Fruit fly (Drosophila melanogaster) whole organism, wandering third instar larva: ENCODE results near the gene HDAC3.

Source experiments
- CG32264 ChIP-seq: fragments of 200-800 bp; sonication (Bioruptor generic); optimal IDR thresholded peaks from 2 replicates; lab custom pipeline; 2016; ENCODE audit warnings: missing biosample characterization, missing genetic modification characterization
- Dfd ChIP-seq: fragments of >200 bp; optimal IDR thresholded peaks from 2 replicates; lab custom pipeline; 2017; ENCODE audit warnings: missing biosample characterization, missing genetic modification characterization
- Dif ChIP-seq: fragments of 200-275, 200-300 bp; sonication (Bioruptor generic); optimal IDR thresholded peaks from 2 replicates; lab custom pipeline; 2018; ENCODE audit warnings: missing biosample characterization, missing genetic modification characterization; ENCODE audit not compliant: partially characterized antibody
- Hnf4 ChIP-seq: fragments of 200-800 bp; sonication (Bioruptor generic); optimal IDR thresholded peaks from 2 replicates; lab custom pipeline; 2016; ENCODE audit warnings: missing biosample characterization, mild to moderate bottlenecking, missing genetic modification characterization
- Mio ChIP-seq: sonication (Bioruptor generic); optimal IDR thresholded peaks from 2 replicates; lab custom pipeline; 2016; ENCODE audit warnings: missing biosample characterization, missing genetic modification characterization
- N ChIP-seq: fragments of >200 bp; optimal IDR thresholded peaks from 2 replicates; lab custom pipeline; 2018; ENCODE audit warnings: missing biosample characterization, missing external identifiers, missing genetic modification characterization
- Vsx2 ChIP-seq: fragments of 200-300, 225-300 bp; sonication (Bioruptor generic); optimal IDR thresholded peaks from 2 replicates; lab custom pipeline; 2018; ENCODE audit warnings: missing biosample characterization, missing genetic modification characterization; ENCODE audit not compliant: partially characterized antibody
- foxo ChIP-seq, 2 experiments: fragments of 200-800 bp; sonication (Bioruptor generic); optimal IDR thresholded peaks; 2 replicates in 1 of 2; 3 replicates in 1 of 2; lab custom pipeline; 2016 to 2017; ENCODE audit warnings: missing biosample characterization in 2 of 2, missing genetic modification characterization in 2 of 2
- fru ChIP-seq: fragments of 200-800 bp; sonication (Bioruptor generic); optimal IDR thresholded peaks from 3 replicates; lab custom pipeline; 2016; ENCODE audit warnings: missing biosample characterization, mild to moderate bottlenecking, missing genetic modification characterization
- h ChIP-seq: fragments of 200-800 bp; sonication (Bioruptor generic); optimal IDR thresholded peaks from 3 replicates; lab custom pipeline; 2016; ENCODE audit warnings: missing biosample characterization, mild to moderate bottlenecking, missing genetic modification characterization
- pan ChIP-seq: fragments of >200 bp; optimal IDR thresholded peaks from 2 replicates; lab custom pipeline; 2017
- psq ChIP-seq: fragments of 200-800 bp; sonication (Bioruptor generic); optimal IDR thresholded peaks from 3 replicates; lab custom pipeline; 2017; ENCODE audit warnings: missing biosample characterization, mild to moderate bottlenecking, missing genetic modification characterization, moderate library complexity
- rgr ChIP-seq: fragments of 200-800 bp; sonication (Bioruptor generic); optimal IDR thresholded peaks from 3 replicates; lab custom pipeline; 2016; ENCODE audit warnings: missing biosample characterization, mild to moderate bottlenecking, missing genetic modification characterization
- usp ChIP-seq: fragments of >200 bp; optimal IDR thresholded peaks from 2 replicates; lab custom pipeline; 2017; ENCODE audit warnings: missing biosample characterization, missing genetic modification characterization

DNA sequence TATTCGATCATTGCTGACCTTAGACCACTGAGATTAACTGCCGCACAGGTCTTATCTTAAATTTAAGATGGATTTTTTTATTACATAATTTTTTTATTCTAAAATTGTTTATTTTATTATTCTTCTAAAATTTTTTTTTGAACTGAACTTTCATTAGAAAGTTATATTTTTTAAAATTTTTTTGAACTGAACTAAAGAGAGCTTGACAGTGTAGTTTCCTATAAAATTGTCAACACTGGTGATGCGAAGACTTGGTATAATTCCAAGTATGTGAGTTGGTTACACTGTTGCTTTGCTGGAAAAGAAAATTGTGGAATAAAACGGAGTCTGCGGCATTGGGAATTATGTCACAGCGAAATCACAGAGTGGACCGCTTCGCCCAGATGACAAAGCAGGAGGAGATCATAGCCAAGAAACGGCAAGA is 10.9 kb upstream of the HDAC3 start, which contains the start of gene CG31550:
- TF ChIP-seq h (GFP tag; lab: Kevin White, UChicago) (peak; percentile 64), fru (GFP tag; lab: Kevin White, UChicago) (no peak), rgr (peak; percentile 74), Dif (GFP tag; lab: Kevin White, UChicago) (no peak), Hnf4 (no peak), Vsx2 (GFP tag; lab: Kevin White, UChicago) (peak; percentile 59), N (GFP tag; lab: Kevin White, UChicago) (no peak), psq (peak; percentile 36), foxo (GFP tag; optimal IDR thresholded peaks at IDR 0.05; lab: Kevin White, UChicago) (peak in 1 of 2 experiments; percentile 70), usp (GFP tag; lab: Kevin White, UChicago) (no peak), CG32264 (GFP tag; lab: Kevin White, UChicago) (no peak), Dfd (no peak), Mio (GFP tag; lab: Kevin White, UChicago) (no peak), pan (lab: Kevin White, UChicago) (no peak)
